Worm (Caenorhabditis elegans): ENCODE measurements around the gene srh-288.

DNA sequence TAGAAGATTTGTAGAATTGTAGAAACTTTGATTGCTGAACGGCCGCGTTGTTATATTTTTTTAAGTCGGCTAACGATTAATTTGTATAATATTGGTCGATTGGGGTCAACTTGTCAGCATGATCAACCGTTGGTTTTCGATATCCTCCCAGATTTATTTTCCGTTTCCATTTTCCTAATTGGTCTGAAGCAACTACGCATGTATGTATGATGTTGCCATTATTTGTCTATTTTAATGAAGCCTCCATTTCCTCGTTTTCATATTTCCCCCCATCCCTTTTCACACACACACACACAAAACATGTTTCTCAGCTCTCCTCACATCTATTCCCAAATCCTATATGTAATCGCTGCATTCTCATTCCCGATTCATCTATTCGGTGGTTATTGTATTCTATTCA, 5.0 kb upstream of the srh-288 start, which contains the start of gene srh-287:
- TF ChIP-seq lin-15B (tag; optimal IDR thresholded peaks at IDR 0.05) (no peak), nhr-237 (tag; optimal IDR thresholded peaks at IDR 0.05) (no peak), skn-1 (tag; optimal IDR thresholded peaks at IDR 0.05) (no peak), tbx-2 (tag; optimal IDR thresholded peaks at IDR 0.05) (no peak), eor-1 (tag; optimal IDR thresholded peaks at IDR 0.05) (no peak)
